Worm (Caenorhabditis elegans) whole organism, L2 larva: ENCODE measurements around the gene ZK666.15.

Experiments used
- alr-1 ChIP-seq: fragments of 150-350 bp; optimal IDR thresholded peaks from 2 replicates; lab custom pipeline; 2014; ENCODE audit warnings: missing biosample characterization, missing genetic modification characterization
- ama-1 ChIP-seq: fragments of 150-350 bp; optimal IDR thresholded peaks from 2 replicates; lab custom pipeline; 2018; ENCODE audit warnings: inconsistent platforms
- blmp-1 ChIP-seq: sonication (generic microtip); optimal IDR thresholded peaks from 2 replicates; lab custom pipeline; 2017; ENCODE audit warnings: missing genetic modification characterization, mild to moderate bottlenecking, missing compliant biosample characterization, antibody characterized with exemption, moderate library complexity; ENCODE audit not compliant: insufficient read depth
- ceh-82 ChIP-seq: fragments of 150-350 bp; optimal IDR thresholded peaks from 2 replicates; lab custom pipeline; 2014; ENCODE audit warnings: missing biosample characterization, missing genetic modification characterization
- crh-2 ChIP-seq: sonication (generic microtip); optimal IDR thresholded peaks from 2 replicates; lab custom pipeline; 2017; ENCODE audit warnings: missing biosample characterization, missing genetic modification characterization
- egl-27 ChIP-seq: sonication (generic microtip); optimal IDR thresholded peaks from 3 replicates; lab custom pipeline; 2017; ENCODE audit warnings: missing biosample characterization, missing genetic modification reagents, missing genetic modification characterization
- elt-1 ChIP-seq: fragments of 150-350 bp; optimal IDR thresholded peaks from 2 replicates; lab custom pipeline; 2014; ENCODE audit warnings: missing biosample characterization, missing genetic modification characterization
- lsy-2 ChIP-seq, 2 experiments: fragments of 150-350 bp in 1 of 2; sonication (generic microtip) in 1 of 2; optimal IDR thresholded peaks; 2 replicates each; lab custom pipeline; 2014 to 2017; ENCODE audit warnings: missing biosample characterization in 2 of 2, missing genetic modification characterization in 2 of 2
- nhr-12 ChIP-seq: fragments of 150-350 bp; optimal IDR thresholded peaks from 2 replicates; lab custom pipeline; 2014; ENCODE audit warnings: missing biosample characterization, missing genetic modification characterization
- nhr-77 ChIP-seq: fragments of 150-350 bp; optimal IDR thresholded peaks from 2 replicates; lab custom pipeline; 2014; ENCODE audit warnings: missing biosample characterization, missing genetic modification characterization
- snpc-4 ChIP-seq: fragments of 150-350 bp; optimal IDR thresholded peaks from 2 replicates; lab custom pipeline; 2014; ENCODE audit warnings: missing biosample characterization, missing genetic modification characterization
- ztf-11 ChIP-seq: sonication (generic microtip); optimal IDR thresholded peaks from 2 replicates; lab custom pipeline; 2017; ENCODE audit warnings: missing biosample characterization, missing genetic modification characterization
- ztf-4 ChIP-seq: fragments of 150-350 bp; optimal IDR thresholded peaks from 2 replicates; lab custom pipeline; 2014; ENCODE audit warnings: missing biosample characterization, missing genetic modification characterization

DNA sequence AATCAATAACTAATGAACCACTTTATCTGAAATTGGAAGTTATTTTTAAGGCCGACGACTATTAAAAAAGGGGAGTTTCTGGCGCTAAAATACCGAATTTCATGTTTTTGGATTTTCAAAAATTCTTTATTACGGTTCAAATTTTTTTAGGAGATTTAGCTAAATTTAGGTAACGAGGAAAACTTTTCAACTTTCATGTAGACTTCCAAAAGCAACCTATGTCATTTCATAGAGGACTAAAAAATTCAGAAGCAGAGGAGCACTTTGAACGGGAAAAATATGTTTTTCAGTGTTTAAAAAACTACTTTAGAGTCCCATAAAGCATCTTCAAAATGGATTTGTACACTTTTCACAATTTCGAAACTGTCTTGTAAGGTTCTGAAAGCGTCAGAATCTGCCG is 26.5 kb downstream of the ZK666.15 start:
- TF ChIP-seq blmp-1 (tag; lab: Kevin White, UChicago) (no peak), ztf-11 (tag; lab: Kevin White, UChicago) (no peak), lsy-2 (tag; optimal IDR thresholded peaks at IDR 0.05; lab: Kevin White, UChicago) (no peak), ceh-82 (tag; lab: Kevin White, UChicago) (no peak), snpc-4 (tag; lab: Kevin White, UChicago) (no peak), nhr-77 (tag; lab: Kevin White, UChicago) (no peak), ama-1 (lab: Kevin White, UChicago) (no peak), crh-2 (tag; lab: Kevin White, UChicago) (no peak), egl-27 (tag; lab: Kevin White, UChicago) (no peak), nhr-12 (no peak), elt-1 (tag; lab: Kevin White, UChicago) (no peak), ztf-4 (tag; lab: Kevin White, UChicago) (no peak), alr-1 (no peak)
